Worm (Caenorhabditis elegans) whole organism, young adult: ENCODE results near the gene gpla-1.

Source experiments
- B0035.1 ChIP-seq: sonication (generic microtip); optimal IDR thresholded peaks from 2 replicates; lab custom pipeline; 2016; ENCODE audit warnings: missing genetic modification characterization, mild to moderate bottlenecking, missing compliant biosample characterization, missing genotype, missing genetic modification reagents
- B0336.3 ChIP-seq: fragments of 200-800 bp; sonication (Bioruptor generic); IDR thresholded peaks from 2 replicates; pipeline ENCODE4 v1.3.6; 2022; ENCODE audit warnings: missing genetic modification characterization, missing compliant biosample characterization
- D2030.7 ChIP-seq: fragments of 200-800 bp; sonication (Bioruptor generic); IDR thresholded peaks from 2 replicates; pipeline ENCODE4 v1.3.6; 2022; ENCODE audit warnings: missing genetic modification reagents, missing genetic modification characterization, missing compliant biosample characterization
- F23B12.7 ChIP-seq: sonication (generic microtip); optimal IDR thresholded peaks from 2 replicates; lab custom pipeline; 2017; ENCODE audit warnings: missing genetic modification characterization, mild to moderate bottlenecking, missing compliant biosample characterization, antibody characterized with exemption, moderate library complexity; ENCODE audit not compliant: insufficient read depth
- F37B4.10 ChIP-seq: fragments of 200-800 bp; sonication (Bioruptor generic); IDR thresholded peaks from 2 replicates; pipeline ENCODE4 v1.3.6; 2022; ENCODE audit warnings: missing genetic modification characterization, missing compliant biosample characterization
- F49E8.2 ChIP-seq: sonication (generic microtip); optimal IDR thresholded peaks from 3 replicates; lab custom pipeline; 2017; ENCODE audit warnings: missing genetic modification characterization, mild to moderate bottlenecking, missing compliant biosample characterization, antibody characterized with exemption, moderate library complexity; ENCODE audit not compliant: insufficient read depth
- F52B5.7 ChIP-seq: sonication (generic microtip); optimal IDR thresholded peaks from 2 replicates; lab custom pipeline; 2016; ENCODE audit warnings: mild to moderate bottlenecking, missing genetic modification characterization, missing compliant biosample characterization
- F55B11.4 ChIP-seq: sonication (generic microtip); optimal IDR thresholded peaks from 2 replicates; lab custom pipeline; 2016; ENCODE audit warnings: missing compliant biosample characterization, missing genetic modification characterization, borderline replicate concordance; ENCODE audit not compliant: insufficient read depth
- F57A8.1 ChIP-seq: fragments of 200-800 bp; sonication (Bioruptor generic); optimal IDR thresholded peaks from 2 replicates; lab custom pipeline; 2018; ENCODE audit warnings: mild to moderate bottlenecking, missing genetic modification characterization, moderate library complexity, missing compliant biosample characterization
- F57C9.4 ChIP-seq: sonication (generic microtip); optimal IDR thresholded peaks from 2 replicates; lab custom pipeline; 2017; ENCODE audit warnings: mild to moderate bottlenecking, missing genetic modification characterization, missing compliant biosample characterization
- Y53G8AR.9 ChIP-seq: fragments of 200-800 bp; sonication (Bioruptor generic); conservative IDR thresholded peaks from 2 replicates; pipeline ENCODE4 v1.3.6; 2022; ENCODE audit warnings: missing genetic modification reagents, missing genetic modification characterization, missing compliant biosample characterization
- Y95B8A.8 ChIP-seq: fragments of 200-800 bp; sonication (Bioruptor generic); IDR thresholded peaks from 2 replicates; pipeline ENCODE4 v1.3.6; 2022; ENCODE audit warnings: missing genetic modification reagents, missing genetic modification characterization, missing compliant biosample characterization
- akir-1 ChIP-seq: fragments of 200-800 bp; sonication (Bioruptor generic); optimal IDR thresholded peaks from 2 replicates; lab custom pipeline; 2018; ENCODE audit warnings: mild to moderate bottlenecking, missing genetic modification characterization, moderate library complexity, missing compliant biosample characterization
- aptf-2 ChIP-seq: fragments of 200-800 bp; sonication (Bioruptor generic); conservative IDR thresholded peaks from 2 replicates; pipeline ENCODE4 v1.3.6; 2022; ENCODE audit warnings: missing genetic modification reagents, missing genetic modification characterization, missing compliant biosample characterization
- aptf-3 ChIP-seq: fragments of 200-800 bp; sonication (Bioruptor generic); IDR thresholded peaks from 2 replicates; pipeline ENCODE4 v1.3.6; 2022; ENCODE audit warnings: missing genetic modification characterization, missing compliant biosample characterization
- bed-1 ChIP-seq: fragments of 200-800 bp; sonication (Bioruptor generic); IDR thresholded peaks from 2 replicates; pipeline ENCODE4 v1.3.6; 2022; ENCODE audit warnings: missing genetic modification reagents, missing genetic modification characterization, missing compliant biosample characterization
- cebp-1 ChIP-seq, 2 experiments: fragments of 200-800 bp in 1 of 2; sonication (Bioruptor generic) in 1 of 2; sonication (generic microtip) in 1 of 2; IDR thresholded peaks in 1 of 2; optimal IDR thresholded peaks in 1 of 2; 2 replicates each; pipeline versions ENCODE4 v1.3.6 to Lab custom; 2017 to 2022; ENCODE audit warnings: missing compliant biosample characterization in 2 of 2, missing genetic modification characterization in 2 of 2, mild to moderate bottlenecking in 1 of 2, missing genetic modification reagents in 1 of 2, moderate library complexity in 1 of 2
- cebp-2 ChIP-seq: fragments of 200-800 bp; sonication (Bioruptor generic); IDR thresholded peaks from 2 replicates; pipeline ENCODE4 v1.3.6; 2022; ENCODE audit warnings: missing genetic modification characterization, missing compliant biosample characterization
- ceh-100 ChIP-seq: fragments of 200-800 bp; sonication (Bioruptor generic); IDR thresholded peaks from 2 replicates; pipeline ENCODE4 v1.3.6; 2022; ENCODE audit warnings: missing genetic modification reagents, missing genetic modification characterization, missing compliant biosample characterization
- ceh-27 ChIP-seq: fragments of 200-800 bp; sonication (Bioruptor generic); optimal IDR thresholded peaks from 2 replicates; lab custom pipeline; 2018; ENCODE audit warnings: mild to moderate bottlenecking, missing genetic modification characterization, moderate library complexity, missing compliant biosample characterization
- ceh-40 ChIP-seq: fragments of 200-800 bp; sonication (Bioruptor generic); IDR thresholded peaks from 2 replicates; pipeline ENCODE4 v1.3.6; 2022; ENCODE audit warnings: missing genetic modification characterization, missing compliant biosample characterization
- efl-1 ChIP-seq: fragments of 150-350 bp; optimal IDR thresholded peaks from 2 replicates; lab custom pipeline; 2014; ENCODE audit warnings: missing biosample characterization, missing genetic modification reagents, missing genetic modification characterization
- egl-44 ChIP-seq: fragments of 200-800 bp; sonication (Bioruptor generic); IDR thresholded peaks from 2 replicates; pipeline ENCODE4 v1.3.6; 2022; ENCODE audit warnings: missing genetic modification reagents, missing genetic modification characterization, missing compliant biosample characterization
- ekl-4 ChIP-seq: fragments of 200-800 bp; sonication (Bioruptor generic); IDR thresholded peaks from 2 replicates; pipeline ENCODE4 v1.3.6; 2022; ENCODE audit warnings: missing genetic modification reagents, missing genetic modification characterization, missing compliant biosample characterization
- hlh-26 ChIP-seq: fragments of 200-800 bp; sonication (Bioruptor generic); conservative IDR thresholded peaks from 2 replicates; pipeline ENCODE4 v1.3.6; 2022; ENCODE audit warnings: missing genetic modification reagents, missing genetic modification characterization, missing compliant biosample characterization
- hmg-20 ChIP-seq: fragments of 200-800 bp; sonication (Bioruptor generic); IDR thresholded peaks from 2 replicates; pipeline ENCODE4 v1.3.6; 2022; ENCODE audit warnings: missing genetic modification reagents, missing genetic modification characterization, missing compliant biosample characterization
- hsf-1 ChIP-seq: fragments of 200-800 bp; sonication (Bioruptor generic); IDR thresholded peaks from 2 replicates; pipeline ENCODE4 v1.3.6; 2022; ENCODE audit warnings: missing genetic modification reagents, missing genetic modification characterization, missing compliant biosample characterization
- lsy-27 ChIP-seq: sonication (generic microtip); optimal IDR thresholded peaks from 2 replicates; lab custom pipeline; 2017; ENCODE audit warnings: missing genetic modification characterization, mild to moderate bottlenecking, missing compliant biosample characterization, antibody characterized with exemption, missing genotype, borderline replicate concordance; ENCODE audit not compliant: insufficient read depth
- madf-10 ChIP-seq: sonication (generic microtip); optimal IDR thresholded peaks from 2 replicates; lab custom pipeline; 2016; ENCODE audit warnings: mild to moderate bottlenecking, missing genetic modification characterization, missing compliant biosample characterization
- mel-28 ChIP-seq: sonication (generic microtip); optimal IDR thresholded peaks from 2 replicates; lab custom pipeline; 2016; ENCODE audit warnings: borderline replicate concordance, mild to moderate bottlenecking, missing genetic modification characterization, missing compliant biosample characterization
- mes-4 ChIP-seq: sonication (generic microtip); optimal IDR thresholded peaks from 2 replicates; lab custom pipeline; 2016; ENCODE audit warnings: missing genotype, missing genetic modification characterization, missing compliant biosample characterization
- nhr-120 ChIP-seq: fragments of 200-800 bp; sonication (Bioruptor generic); IDR thresholded peaks from 2 replicates; pipeline ENCODE4 v1.3.6; 2022; ENCODE audit warnings: missing genetic modification characterization, missing compliant biosample characterization
- nhr-80 ChIP-seq: sonication (generic microtip); optimal IDR thresholded peaks from 2 replicates; lab custom pipeline; 2016; ENCODE audit warnings: missing genetic modification characterization, missing compliant biosample characterization
- sdz-38 ChIP-seq: sonication (generic microtip); optimal IDR thresholded peaks from 2 replicates; lab custom pipeline; 2016; ENCODE audit warnings: missing genotype, missing genetic modification characterization, missing compliant biosample characterization
- sea-2 ChIP-seq: fragments of 200-800 bp; sonication (Bioruptor generic); IDR thresholded peaks from 2 replicates; pipeline ENCODE4 v1.3.6; 2022; ENCODE audit warnings: missing genetic modification characterization, missing compliant biosample characterization
- snpc-1.1 ChIP-seq: sonication (generic microtip); optimal IDR thresholded peaks from 2 replicates; lab custom pipeline; 2017; ENCODE audit warnings: missing genetic modification characterization, mild to moderate bottlenecking, missing compliant biosample characterization, antibody characterized with exemption, moderate library complexity, missing genotype, missing genetic modification reagents; ENCODE audit not compliant: insufficient read depth
- tbx-9 ChIP-seq: sonication (generic microtip); optimal IDR thresholded peaks from 2 replicates; lab custom pipeline; 2016; ENCODE audit warnings: borderline replicate concordance, missing genetic modification characterization, inconsistent platforms, missing compliant biosample characterization
- tlf-1 ChIP-seq: fragments of 200-800 bp; sonication (Bioruptor generic); optimal IDR thresholded peaks from 2 replicates; lab custom pipeline; 2018; ENCODE audit warnings: mild to moderate bottlenecking, missing genetic modification characterization, missing compliant biosample characterization
- unc-130 ChIP-seq: sonication (generic microtip); optimal IDR thresholded peaks from 2 replicates; lab custom pipeline; 2016; ENCODE audit warnings: missing genetic modification reagents, missing genetic modification characterization, missing compliant biosample characterization
- unc-62 ChIP-seq: fragments of 150-350 bp; optimal IDR thresholded peaks from 2 replicates; lab custom pipeline; 2014; ENCODE audit warnings: missing biosample characterization, missing genetic modification reagents, missing genetic modification characterization
- zfh-2 ChIP-seq: fragments of 200-800 bp; sonication (Bioruptor generic); conservative IDR thresholded peaks from 2 replicates; pipeline ENCODE4 v1.3.6; 2022; ENCODE audit warnings: missing genetic modification reagents, missing genetic modification characterization, missing compliant biosample characterization
- ztf-18 ChIP-seq: sonication (generic microtip); optimal IDR thresholded peaks from 2 replicates; lab custom pipeline; 2016; ENCODE audit warnings: missing genotype, mild to moderate bottlenecking, missing genetic modification characterization, missing compliant biosample characterization
- ztf-25 ChIP-seq: fragments of 200-800 bp; sonication (Bioruptor generic); IDR thresholded peaks from 2 replicates; pipeline ENCODE4 v1.3.6; 2022; ENCODE audit warnings: missing genetic modification reagents, missing genetic modification characterization, missing compliant biosample characterization
- ztf-3 ChIP-seq: fragments of 200-800 bp; sonication (Bioruptor generic); optimal IDR thresholded peaks from 2 replicates; lab custom pipeline; 2018; ENCODE audit warnings: mild to moderate bottlenecking, missing genetic modification characterization, missing compliant biosample characterization
- ztf-6 ChIP-seq: fragments of 200-800 bp; sonication (Bioruptor generic); IDR thresholded peaks from 2 replicates; pipeline ENCODE4 v1.3.6; 2022; ENCODE audit warnings: missing genetic modification reagents, missing genetic modification characterization, missing compliant biosample characterization

Gene gpla-1

ce11 chrV:11979673-11980561 is 42.3 kb upstream of the gpla-1 start, which contains the start of gene snr-4 (continued):
- TF ChIP-seq Y95B8A.8 (GFP tag; lab: Robert Waterston, UW) (no peak), sdz-38 (tag; lab: Kevin White, UChicago) (no peak), cebp-1 (GFP tag; IDR thresholded peaks at IDR 0.05; lab: Robert Waterston, UW) (no peak), cebp-1 (tag; optimal IDR thresholded peaks at IDR 0.05; lab: Kevin White, UChicago) (peak; percentile 86), hmg-20 (GFP tag; lab: Robert Waterston, UW) (peak; percentile 84), mes-4 (peak; percentile 88), zfh-2 (GFP tag; lab: Robert Waterston, UW) (peak; percentile 91), unc-130 (peak; percentile 72), tbx-9 (no peak), madf-10 (peak; percentile 56), B0336.3 (GFP tag; lab: Robert Waterston, UW) (peak; percentile 97), B0035.1 (tag; lab: Kevin White, UChicago) (peak; percentile 72), hlh-26 (no peak), ceh-27 (GFP tag; lab: Kevin White, UChicago) (peak; percentile 76), lsy-27 (peak; percentile 74), ceh-100 (peak; percentile 85), D2030.7 (GFP tag; lab: Robert Waterston, UW) (peak; percentile 99), F37B4.10 (0 out of 2 replicates have a peak, but pooled peaks have one; percentile 58), snpc-1.1 (tag; lab: Kevin White, UChicago) (peak; percentile 98), aptf-2 (GFP tag; lab: Robert Waterston, UW) (peak; percentile 78), efl-1 (GFP tag; lab: Kevin White, UChicago) (peak; percentile 55), F57A8.1 (GFP tag; lab: Kevin White, UChicago) (no peak), hsf-1 (GFP tag; lab: Robert Waterston, UW) (peak; percentile 53), sea-2 (GFP tag; lab: Robert Waterston, UW) (no peak), tlf-1 (GFP tag; lab: Kevin White, UChicago) (peak; percentile 87), ztf-3 (peak; percentile 10), ztf-6 (GFP tag; lab: Robert Waterston, UW) (peak; percentile 48; the same call in 1 of the 2 replicates), ceh-40 (GFP tag; lab: Robert Waterston, UW) (0 out of 2 replicates have a peak, but pooled peaks have one; percentile 27), F55B11.4 (tag; lab: Kevin White, UChicago) (no peak), bed-1 (GFP tag; lab: Robert Waterston, UW) (no peak), F49E8.2 (tag; lab: Kevin White, UChicago) (peak; percentile 93), egl-44 (GFP tag; lab: Robert Waterston, UW) (peak; percentile 74; the same call in 1 of the 2 replicates), nhr-120 (no peak), F23B12.7 (tag; lab: Kevin White, UChicago) (peak; percentile 68), akir-1 (GFP tag; lab: Kevin White, UChicago) (no peak), cebp-2 (GFP tag; lab: Robert Waterston, UW) (peak; percentile 61; the same call in 1 of the 2 replicates), ekl-4 (GFP tag; lab: Robert Waterston, UW) (peak; percentile 97), F57C9.4 (tag; lab: Kevin White, UChicago) (peak; percentile 49), unc-62 (no peak), ztf-18 (tag; lab: Kevin White, UChicago) (peak; percentile 79), nhr-80 (tag; lab: Kevin White, UChicago) (peak; percentile 75), F52B5.7 (tag; lab: Kevin White, UChicago) (peak; percentile 78), Y53G8AR.9 (peak; percentile 92), mel-28 (tag; lab: Kevin White, UChicago) (peak; percentile 25), aptf-3 (GFP tag; lab: Robert Waterston, UW) (0 out of 2 replicates have a peak, but pooled peaks have one; percentile 6), ztf-25 (GFP tag; lab: Robert Waterston, UW) (no peak)
